Worm (Caenorhabditis elegans) whole organism, L1 larva: ENCODE measurements around the gene lgc-44.

Source experiments
- C04F5.9 ChIP-seq: sonication (generic microtip); optimal IDR thresholded peaks from 2 replicates; lab custom pipeline; 2016; ENCODE audit warnings: missing genetic modification characterization, missing compliant biosample characterization
- C16A3.4 ChIP-seq: fragments of 150-350 bp; optimal IDR thresholded peaks from 2 replicates; lab custom pipeline; 2014; ENCODE audit warnings: missing biosample characterization, missing genetic modification characterization
- C34B4.2 ChIP-seq: sonication (generic microtip); optimal IDR thresholded peaks from 2 replicates; lab custom pipeline; 2017; ENCODE audit warnings: mild to moderate bottlenecking, missing genetic modification characterization, missing compliant biosample characterization
- F16B12.6 ChIP-seq: fragments of 150-350 bp; optimal IDR thresholded peaks from 2 replicates; lab custom pipeline; 2014; ENCODE audit warnings: missing biosample characterization, missing genetic modification characterization
- aha-1 ChIP-seq: fragments of 150-350 bp; optimal IDR thresholded peaks from 2 replicates; lab custom pipeline; 2014; ENCODE audit warnings: missing biosample characterization, missing genetic modification characterization
- aly-2 ChIP-seq: fragments of 150-350 bp; optimal IDR thresholded peaks from 2 replicates; lab custom pipeline; 2014; ENCODE audit warnings: missing biosample characterization, missing genetic modification characterization
- dpl-1 ChIP-seq, 3 experiments: fragments of 150-350 bp in 2 of 3; sonication (generic microtip) in 1 of 3; optimal IDR thresholded peaks; 2 replicates each; lab custom pipeline; 2014 to 2017; ENCODE audit warnings: missing biosample characterization in 3 of 3, missing genetic modification characterization in 3 of 3, missing genetic modification reagents in 3 of 3
- dsc-1 ChIP-seq: sonication (generic microtip); optimal IDR thresholded peaks from 2 replicates; lab custom pipeline; 2016; ENCODE audit warnings: mild to moderate bottlenecking, missing genetic modification characterization, missing compliant biosample characterization
- efl-1 ChIP-seq, 4 experiments: fragments of 150-350 bp; optimal IDR thresholded peaks in 3 of 4; peaks in 1 of 4; 1 replicate in 1 of 4; 2 replicates in 3 of 4; lab custom pipeline; 2014; ENCODE audit warnings: missing biosample characterization in 2 of 4, missing genetic modification characterization in 2 of 4, missing genetic modification reagents in 2 of 4
- efl-3 ChIP-seq: fragments of 200-800 bp; sonication (Bioruptor generic); optimal IDR thresholded peaks from 2 replicates; lab custom pipeline; 2018; ENCODE audit warnings: mild to moderate bottlenecking, missing genetic modification characterization, missing compliant biosample characterization
- egl-27 ChIP-seq, 2 experiments: fragments of 150-350 bp in 1 of 2; sonication (generic microtip); optimal IDR thresholded peaks; 3 replicates each; lab custom pipeline; 2017 to 2018; ENCODE audit warnings: missing biosample characterization in 2 of 2, missing genetic modification characterization in 2 of 2, missing genetic modification reagents in 2 of 2
- elt-2 ChIP-seq: sonication (generic microtip); optimal IDR thresholded peaks from 2 replicates; lab custom pipeline; 2016; ENCODE audit warnings: missing genetic modification characterization, mild to moderate bottlenecking, inconsistent platforms, missing compliant biosample characterization, missing genetic modification reagents
- elt-3 ChIP-seq, 6 experiments: fragments of 150-350 bp in 1 of 6; sonication (generic microtip); optimal IDR thresholded peaks; 2 replicates each; lab custom pipeline; 2017 to 2018; ENCODE audit warnings: missing biosample characterization in 6 of 6, missing genetic modification characterization in 6 of 6, inconsistent platforms in 1 of 6
- fkh-4 ChIP-seq: sonication (generic microtip); optimal IDR thresholded peaks from 2 replicates; lab custom pipeline; 2016; ENCODE audit warnings: missing compliant biosample characterization, missing genetic modification characterization, borderline replicate concordance
- fkh-8 ChIP-seq: sonication (generic microtip); optimal IDR thresholded peaks from 2 replicates; lab custom pipeline; 2016; ENCODE audit warnings: mild to moderate bottlenecking, missing genetic modification characterization, missing compliant biosample characterization
- grh-1 ChIP-seq: fragments of 200-800 bp; sonication (Bioruptor generic); IDR thresholded peaks from 2 replicates; pipeline ENCODE4 v1.3.6; 2022; ENCODE audit warnings: missing genetic modification reagents, missing genetic modification characterization, missing compliant biosample characterization
- hlh-17 ChIP-seq: fragments of 200-800 bp; sonication (Bioruptor generic); optimal IDR thresholded peaks from 2 replicates; lab custom pipeline; 2018; ENCODE audit warnings: missing genetic modification characterization, mild to moderate bottlenecking, missing compliant biosample characterization, moderate library complexity, borderline replicate concordance
- hlh-4 ChIP-seq: sonication (generic microtip); optimal IDR thresholded peaks from 2 replicates; lab custom pipeline; 2016; ENCODE audit warnings: mild to moderate bottlenecking, missing genetic modification characterization, missing compliant biosample characterization
- hpl-2 ChIP-seq: fragments of 150-350 bp; optimal IDR thresholded peaks from 2 replicates; lab custom pipeline; 2014; ENCODE audit warnings: missing biosample characterization, missing genetic modification reagents, missing genetic modification characterization
- lin-14 ChIP-seq: fragments of 200-800 bp; sonication (Bioruptor generic); optimal IDR thresholded peaks from 2 replicates; lab custom pipeline; 2018; ENCODE audit warnings: mild to moderate bottlenecking, missing genetic modification characterization, moderate library complexity, missing compliant biosample characterization
- lin-15B ChIP-seq: fragments of 150-350 bp; sonication (generic microtip); optimal IDR thresholded peaks from 3 replicates; lab custom pipeline; 2014; ENCODE audit warnings: missing biosample characterization, missing genetic modification characterization
- lin-39 ChIP-seq: fragments of 150-350 bp; optimal IDR thresholded peaks from 2 replicates; lab custom pipeline; 2014; ENCODE audit warnings: missing biosample characterization, missing genetic modification reagents, missing genetic modification characterization
- lir-3 ChIP-seq: sonication (generic microtip); optimal IDR thresholded peaks from 2 replicates; lab custom pipeline; 2016; ENCODE audit warnings: mild to moderate bottlenecking, missing genetic modification characterization, moderate library complexity, missing compliant biosample characterization; ENCODE audit not compliant: poor library complexity
- lsy-2 ChIP-seq, 2 experiments: fragments of 150-350 bp; optimal IDR thresholded peaks; 2 replicates each; lab custom pipeline; 2014; ENCODE audit warnings: missing biosample characterization in 2 of 2, missing genetic modification characterization in 2 of 2
- mdl-1 ChIP-seq, 2 experiments: fragments of 150-350 bp; optimal IDR thresholded peaks; 2 replicates each; lab custom pipeline; 2014 to 2017; ENCODE audit warnings: missing biosample characterization in 2 of 2, missing genetic modification characterization in 2 of 2, inconsistent platforms in 1 of 2
- mef-2 ChIP-seq: fragments of 150-350 bp; optimal IDR thresholded peaks from 2 replicates; lab custom pipeline; 2014; ENCODE audit warnings: missing biosample characterization, missing genetic modification characterization
- nhr-12 ChIP-seq: sonication (generic microtip); optimal IDR thresholded peaks from 2 replicates; lab custom pipeline; 2017; ENCODE audit warnings: missing biosample characterization, missing genetic modification characterization
- nhr-19 ChIP-seq: fragments of 200-800 bp; sonication (Bioruptor generic); conservative IDR thresholded peaks from 2 replicates; pipeline ENCODE4 v1.3.6; 2022; ENCODE audit warnings: missing genetic modification characterization, missing compliant biosample characterization
- nhr-20 ChIP-seq: sonication (generic microtip); optimal IDR thresholded peaks from 2 replicates; lab custom pipeline; 2016; ENCODE audit warnings: mild to moderate bottlenecking, missing genetic modification characterization, missing compliant biosample characterization
- nhr-237 ChIP-seq: fragments of 150-350 bp; optimal IDR thresholded peaks from 2 replicates; lab custom pipeline; 2014; ENCODE audit warnings: missing biosample characterization, missing genetic modification characterization
- nhr-47 ChIP-seq: sonication (generic microtip); optimal IDR thresholded peaks from 2 replicates; lab custom pipeline; 2016; ENCODE audit warnings: mild to moderate bottlenecking, missing genetic modification characterization, moderate library complexity, missing compliant biosample characterization
- nhr-77 ChIP-seq: fragments of 150-350 bp; optimal IDR thresholded peaks from 2 replicates; lab custom pipeline; 2014; ENCODE audit warnings: missing biosample characterization, missing genetic modification characterization
- pag-3 ChIP-seq: sonication (generic microtip); optimal IDR thresholded peaks from 2 replicates; lab custom pipeline; 2017; ENCODE audit warnings: missing genetic modification characterization, mild to moderate bottlenecking, missing compliant biosample characterization, antibody characterized with exemption, borderline replicate concordance; ENCODE audit not compliant: insufficient read depth
- pax-3 ChIP-seq: fragments of 200-800 bp; sonication (Bioruptor generic); optimal IDR thresholded peaks from 2 replicates; lab custom pipeline; 2018; ENCODE audit warnings: mild to moderate bottlenecking, missing genetic modification characterization, moderate library complexity, missing compliant biosample characterization
- pqm-1 ChIP-seq: sonication (generic microtip); optimal IDR thresholded peaks from 3 replicates; lab custom pipeline; 2017; ENCODE audit warnings: missing biosample characterization, missing genetic modification characterization
- rnt-1 ChIP-seq: sonication (generic microtip); optimal IDR thresholded peaks from 2 replicates; lab custom pipeline; 2016; ENCODE audit warnings: mild to moderate bottlenecking, missing genetic modification characterization, moderate library complexity, missing compliant biosample characterization
- skn-1 ChIP-seq: fragments of 150-350 bp; optimal IDR thresholded peaks from 2 replicates; lab custom pipeline; 2014; ENCODE audit warnings: missing biosample characterization, missing genetic modification characterization
- snu-23 ChIP-seq: sonication (generic microtip); optimal IDR thresholded peaks from 2 replicates; lab custom pipeline; 2016; ENCODE audit warnings: missing genetic modification characterization, missing compliant biosample characterization
- sptf-1 ChIP-seq: fragments of 150-350 bp; optimal IDR thresholded peaks from 2 replicates; lab custom pipeline; 2014; ENCODE audit warnings: missing biosample characterization, missing genetic modification characterization
- swsn-7 ChIP-seq: sonication (generic microtip); optimal IDR thresholded peaks from 2 replicates; lab custom pipeline; 2016; ENCODE audit warnings: missing genetic modification characterization, missing compliant biosample characterization
- tbx-2 ChIP-seq: sonication (generic microtip); optimal IDR thresholded peaks from 2 replicates; lab custom pipeline; 2016; ENCODE audit warnings: missing genetic modification characterization, missing compliant biosample characterization
- unc-130 ChIP-seq: fragments of 150-350 bp; optimal IDR thresholded peaks from 2 replicates; lab custom pipeline; 2017; ENCODE audit warnings: missing biosample characterization, missing genetic modification characterization, inconsistent platforms
- unc-62 ChIP-seq: fragments of 150-350 bp; optimal IDR thresholded peaks from 2 replicates; lab custom pipeline; 2014; ENCODE audit warnings: missing biosample characterization, missing genetic modification reagents, missing genetic modification characterization
- unc-86 ChIP-seq: sonication (generic microtip); optimal IDR thresholded peaks from 2 replicates; lab custom pipeline; 2016; ENCODE audit warnings: missing genetic modification characterization, missing compliant biosample characterization
- zag-1 ChIP-seq: fragments of 150-350 bp; optimal IDR thresholded peaks from 2 replicates; lab custom pipeline; 2014; ENCODE audit warnings: missing biosample characterization, missing genetic modification characterization
- ztf-4 ChIP-seq: fragments of 150-350 bp; optimal IDR thresholded peaks from 2 replicates; lab custom pipeline; 2014; ENCODE audit warnings: missing biosample characterization, missing genetic modification characterization

lgc-44 gene

ce11 chrV:11674594-11675579, 2.5 kb upstream of the lgc-44 start (continued):
- TF ChIP-seq elt-2 (tag; lab: Kevin White, UChicago) (peak; percentile 40), lin-39 (no peak), unc-62 (GFP tag; lab: Kevin White, UChicago) (no peak), nhr-20 (tag; lab: Kevin White, UChicago) (peak; percentile 22), F16B12.6 (tag; lab: Kevin White, UChicago) (no peak), zag-1 (no peak), pag-3 (tag; lab: Kevin White, UChicago) (no peak)

- TF ChIP-seq lin-15B (tag; lab: Kevin White, UChicago) (no peak), nhr-12 (tag; lab: Kevin White, UChicago) (no peak), unc-86 (no peak), lsy-2 (tag; optimal IDR thresholded peaks at IDR 0.05; lab: Kevin White, UChicago) (peak in 1 of 2 experiments; percentile 2), nhr-19 (GFP tag; lab: Robert Waterston, UW) (no peak), aha-1 (tag; lab: Kevin White, UChicago) (no peak), fkh-4 (tag; lab: Kevin White, UChicago) (no peak), elt-2 (tag; lab: Kevin White, UChicago) (no peak), tbx-2 (tag; lab: Kevin White, UChicago) (no peak), hlh-17 (no peak), nhr-237 (tag; lab: Kevin White, UChicago) (no peak), rnt-1 (tag; lab: Kevin White, UChicago) (peak; percentile 7), lir-3 (tag; lab: Kevin White, UChicago) (no peak), ztf-4 (tag; lab: Kevin White, UChicago) (no peak), aly-2 (no peak), skn-1 (no peak), egl-27 (tag; optimal IDR thresholded peaks at IDR 0.05; lab: Kevin White, UChicago) (no peak), C34B4.2 (tag; lab: Kevin White, UChicago) (no peak), snu-23 (GFP tag; lab: Kevin White, UChicago) (peak; percentile 26), grh-1 (GFP tag; lab: Robert Waterston, UW) (peak; percentile 19; the same call in 1 of the 2 replicates), pax-3 (tag; lab: Kevin White, UChicago) (no peak), mef-2 (no peak), dsc-1 (tag; lab: Kevin White, UChicago) (no peak), elt-3 (tag; optimal IDR thresholded peaks at IDR 0.05; lab: Kevin White, UChicago) (no peak), F16B12.6 (tag; lab: Kevin White, UChicago) (no peak), lin-14 (GFP tag; lab: Kevin White, UChicago) (peak; percentile 60), efl-3 (GFP tag; lab: Kevin White, UChicago) (no peak), pqm-1 (tag; lab: Kevin White, UChicago) (no peak), unc-130 (tag; lab: Kevin White, UChicago) (no peak), lin-39 (no peak), fkh-8 (no peak), hpl-2 (GFP tag; lab: Kevin White, UChicago) (no peak), nhr-20 (tag; lab: Kevin White, UChicago) (peak; percentile 40), dpl-1 (GFP tag; optimal IDR thresholded peaks at IDR 0.05; lab: Kevin White, UChicago) (no peak), sptf-1 (tag; lab: Kevin White, UChicago) (no peak), nhr-77 (tag; lab: Kevin White, UChicago) (no peak), zag-1 (no peak), mdl-1 (tag; optimal IDR thresholded peaks at IDR 0.05; lab: Kevin White, UChicago) (no peak), swsn-7 (tag; lab: Kevin White, UChicago) (no peak), efl-1 (optimal IDR thresholded peaks at IDR 0.05; lab: Kevin White, UChicago) (peak; percentile 31 to 55), efl-1 (GFP tag; optimal IDR thresholded peaks at IDR 0.05 in 1 of 2; lab: Kevin White, UChicago) (no peak), C16A3.4 (tag; lab: Kevin White, UChicago) (no peak), hlh-4 (tag; lab: Kevin White, UChicago) (no peak), C04F5.9 (tag; lab: Kevin White, UChicago) (no peak), nhr-47 (tag; lab: Kevin White, UChicago) (no peak)
Observed at ce11 chrV:11673746-11674365, 1.5 kb upstream of the lgc-44 start.
